Worm (Caenorhabditis elegans) whole organism, L4 larva: ENCODE data around the gene Y77E11A.23.

ENCODE experiments used
- ces-1 ChIP-seq: fragments of 150-350 bp; sonication (generic microtip); optimal IDR thresholded peaks from 4 replicates; lab custom pipeline; 2014; ENCODE audit warnings: missing biosample characterization, missing genetic modification reagents, missing genetic modification characterization
- fos-1 ChIP-seq: fragments of 150-350 bp; optimal IDR thresholded peaks from 2 replicates; lab custom pipeline; 2014; ENCODE audit warnings: missing biosample characterization, missing genetic modification characterization
- pqm-1 ChIP-seq: sonication (generic microtip); optimal IDR thresholded peaks from 2 replicates; lab custom pipeline; 2017; ENCODE audit warnings: missing biosample characterization, missing genetic modification characterization

DNA sequence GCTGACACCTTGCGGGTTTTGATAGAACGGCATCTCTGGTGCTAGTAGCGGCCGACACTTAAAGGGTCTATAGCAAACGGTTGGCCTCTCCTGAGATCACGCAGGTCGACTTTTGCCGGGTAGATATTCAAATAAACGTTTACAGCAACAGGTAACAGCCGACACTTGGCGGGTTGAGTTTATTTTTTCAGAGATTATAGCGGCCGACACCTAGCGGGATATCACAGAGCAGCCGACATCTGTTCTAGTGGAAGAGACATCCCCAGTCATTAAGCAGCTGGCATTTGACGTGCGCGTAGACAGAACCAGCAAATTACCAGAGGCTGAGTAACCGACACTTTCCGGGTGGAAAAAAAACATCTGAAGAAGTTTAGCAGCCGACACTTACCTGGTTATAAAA, 31.3 kb upstream of the Y77E11A.23 start:
- no peak for TF ChIP-seq pqm-1
- no peak for TF ChIP-seq ces-1
- TF ChIP-seq fos-1 (tag; lab: Kevin White, UChicago), result no peak
